Worm (Caenorhabditis elegans) whole organism, mixed stage, embryonic: ENCODE results near the gene F09C6.12.

Experiments used
- drap-1 ChIP-seq: fragments of 200-800 bp; sonication (Bioruptor generic); optimal IDR thresholded peaks from 3 replicates; lab custom pipeline; 2018; ENCODE audit warnings: mild to moderate bottlenecking, missing genetic modification characterization, missing compliant biosample characterization
- elt-3 ChIP-seq: fragments of 150-350 bp; optimal IDR thresholded peaks from 2 replicates; lab custom pipeline; 2014; ENCODE audit warnings: missing biosample characterization, missing genetic modification characterization
- lin-13 ChIP-seq: fragments of 150-350 bp; optimal IDR thresholded peaks from 2 replicates; lab custom pipeline; 2014; ENCODE audit warnings: missing biosample characterization, missing genetic modification characterization
- lsy-2 ChIP-seq: fragments of 150-350 bp; optimal IDR thresholded peaks from 2 replicates; lab custom pipeline; 2014; ENCODE audit warnings: missing biosample characterization, missing genetic modification characterization
- nhr-237 ChIP-seq: fragments of 150-350 bp; optimal IDR thresholded peaks from 2 replicates; lab custom pipeline; 2014; ENCODE audit warnings: missing biosample characterization, missing genetic modification characterization
- nhr-28 ChIP-seq: fragments of 150-350 bp; optimal IDR thresholded peaks from 2 replicates; lab custom pipeline; 2014; ENCODE audit warnings: missing biosample characterization, missing genetic modification characterization
- pha-4 ChIP-seq: fragments of 150-350 bp; optimal IDR thresholded peaks from 2 replicates; lab custom pipeline; 2018; ENCODE audit warnings: missing biosample characterization, missing genetic modification reagents, missing genetic modification characterization
- sptf-1 ChIP-seq: sonication (generic microtip); optimal IDR thresholded peaks from 2 replicates; lab custom pipeline; 2017; ENCODE audit warnings: mild to moderate bottlenecking, missing genetic modification characterization, moderate library complexity, missing compliant biosample characterization
- unc-120 ChIP-seq: sonication (generic microtip); optimal IDR thresholded peaks from 2 replicates; lab custom pipeline; 2017; ENCODE audit warnings: missing genetic modification characterization, missing compliant biosample characterization; ENCODE audit not compliant: poor library complexity, severe bottlenecking
- ztf-11 ChIP-seq: fragments of 150-350 bp; optimal IDR thresholded peaks from 2 replicates; lab custom pipeline; 2014; ENCODE audit warnings: missing biosample characterization, missing genetic modification characterization

- TF ChIP-seq ztf-11 (tag; lab: Kevin White, UChicago) (no peak), drap-1 (no peak), lsy-2 (no peak), pha-4 (tag; lab: Kevin White, UChicago) (no peak), lin-13 (tag; lab: Kevin White, UChicago) (no peak), elt-3 (no peak), nhr-237 (tag; lab: Kevin White, UChicago) (no peak), nhr-28 (tag; lab: Kevin White, UChicago) (no peak), unc-120 (tag; lab: Kevin White, UChicago) (no peak), sptf-1 (tag; lab: Kevin White, UChicago) (no peak)
Observed at ce11 chrV:16879532-16879931, 3.1 kb upstream of the F09C6.12 start.
